Fruit fly (Drosophila melanogaster) S2 (cell line): ENCODE results near the gene CG46309.

Experiments used
- CG8478 ChIP-seq: fragments of >200 bp; optimal IDR thresholded peaks from 2 replicates; lab custom pipeline; 2018
- CTCF ChIP-seq, 2 experiments: fragments of >200 bp; optimal IDR thresholded peaks; 2 replicates each; lab custom pipeline; 2018

DNA sequence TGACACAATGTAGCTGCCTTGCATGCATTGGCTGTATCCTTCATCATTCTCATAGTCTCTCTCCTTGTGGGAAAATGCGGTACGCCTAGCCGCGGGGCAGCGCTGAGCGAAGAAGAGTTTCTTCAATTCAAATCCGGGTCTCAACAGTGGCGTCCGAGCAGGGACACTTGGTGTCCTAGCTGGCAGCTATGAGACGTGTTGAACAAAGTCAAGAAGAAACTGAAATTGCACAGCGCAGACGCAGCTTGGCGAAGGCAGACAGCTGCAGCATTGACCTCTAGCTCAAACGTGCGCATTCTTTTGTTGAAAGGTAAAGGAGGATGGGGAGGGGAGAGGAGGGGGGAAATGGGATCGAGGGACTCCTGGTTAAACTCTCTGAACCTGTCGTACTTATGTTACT is 12.1 kb upstream of the CG46309 start:
- TF ChIP-seq CTCF (optimal IDR thresholded peaks at IDR 0.05; lab: Kevin White, UChicago) (no peak), CG8478 (lab: Kevin White, UChicago) (no peak)
